Worm (Caenorhabditis elegans): ENCODE data around the gene ostf-4.

ce11 chrIII:10359916-10360315 lies 41.6 kb upstream of the ostf-4 start:
- no peak for TF ChIP-seq ceh-82 (tag; optimal IDR thresholded peaks at IDR 0.05)
- no peak for TF ChIP-seq nhr-42 (GFP tag; IDR thresholded peaks at IDR 0.05)
- no peak for TF ChIP-seq mxl-2 (GFP tag; conservative IDR thresholded peaks at IDR 0.05)
- no peak for TF ChIP-seq nhr-10 (tag; optimal IDR thresholded peaks at IDR 0.05)

All from whole organism, L4 larva.